Worm (Caenorhabditis elegans) whole organism, L2 larva: Measurements from ENCODE around the gene sri-38.
"Not testable (repeated sequence)": the region's sequence is repeated elsewhere in the genome, so short reads cannot be mapped to it uniquely, and the experiment has no call there.

ENCODE experiments used
- R02D3.7 ChIP-seq: fragments of 150-350 bp; optimal IDR thresholded peaks from 2 replicates; lab custom pipeline; 2014; ENCODE audit warnings: missing biosample characterization, missing genetic modification characterization
- ZK546.5 ChIP-seq: sonication (generic microtip); optimal IDR thresholded peaks from 2 replicates; lab custom pipeline; 2017; ENCODE audit warnings: missing biosample characterization, missing genetic modification characterization
- ama-1 ChIP-seq: fragments of 150-350 bp; optimal IDR thresholded peaks from 2 replicates; lab custom pipeline; 2018; ENCODE audit warnings: inconsistent platforms
- crh-2 ChIP-seq: sonication (generic microtip); optimal IDR thresholded peaks from 2 replicates; lab custom pipeline; 2017; ENCODE audit warnings: missing biosample characterization, missing genetic modification characterization
- egl-27 ChIP-seq: sonication (generic microtip); optimal IDR thresholded peaks from 3 replicates; lab custom pipeline; 2017; ENCODE audit warnings: missing biosample characterization, missing genetic modification reagents, missing genetic modification characterization
- mab-5 ChIP-seq: fragments of 150-350 bp; optimal IDR thresholded peaks from 2 replicates; lab custom pipeline; 2014; ENCODE audit warnings: missing biosample characterization, missing genetic modification characterization
- nhr-11 ChIP-seq: fragments of 150-350 bp; optimal IDR thresholded peaks from 2 replicates; lab custom pipeline; 2014; ENCODE audit warnings: missing biosample characterization, missing genetic modification characterization
- nhr-12 ChIP-seq: fragments of 150-350 bp; optimal IDR thresholded peaks from 2 replicates; lab custom pipeline; 2014; ENCODE audit warnings: missing biosample characterization, missing genetic modification characterization
- nhr-77 ChIP-seq: fragments of 150-350 bp; optimal IDR thresholded peaks from 2 replicates; lab custom pipeline; 2014; ENCODE audit warnings: missing biosample characterization, missing genetic modification characterization
- unc-62 ChIP-seq: fragments of 150-350 bp; optimal IDR thresholded peaks from 2 replicates; lab custom pipeline; 2014; ENCODE audit warnings: missing biosample characterization, missing genetic modification reagents, missing genetic modification characterization

ce11 chrII:2612278-2612677, 1.6 kb downstream of the sri-38 start, which contains the start of gene D2062.13:
- TF ChIP-seq egl-27 (tag; lab: Kevin White, UChicago); nhr-12; unc-62 (GFP tag; lab: Kevin White, UChicago); ZK546.5 (tag; lab: Kevin White, UChicago); mab-5 (tag; lab: Kevin White, UChicago); nhr-11 (tag; lab: Kevin White, UChicago); crh-2 (tag; lab: Kevin White, UChicago); ama-1; nhr-77; R02D3.7 (tag; lab: Kevin White, UChicago): not testable (repeated sequence)
